Fruit fly (Drosophila melanogaster) whole organism, adult: ENCODE measurements around the gene CG14879.
A peak's percentile ranks its signal among the peaks of the same experiment; 100 is the strongest.

ENCODE experiments used
- CG11617 ChIP-seq: fragments of 200-800 bp; sonication (Bioruptor generic); optimal IDR thresholded peaks from 2 replicates; lab custom pipeline; 2017; ENCODE audit warnings: mild to moderate bottlenecking, missing biosample characterization, missing genetic modification reagents, missing genetic modification characterization
- CG12768 ChIP-seq: fragments of 200-800 bp; sonication (Bioruptor generic); optimal IDR thresholded peaks from 2 replicates; lab custom pipeline; 2017; ENCODE audit warnings: missing biosample characterization, missing genetic modification characterization, mild to moderate bottlenecking, moderate library complexity, missing genetic modification reagents
- CG14711 ChIP-seq: fragments of 200-800 bp; sonication (Bioruptor generic); optimal IDR thresholded peaks from 2 replicates; lab custom pipeline; 2018; ENCODE audit warnings: missing biosample characterization, mild to moderate bottlenecking, missing genetic modification characterization, moderate library complexity
- CG33017 ChIP-seq: fragments of 200-800 bp; sonication (Bioruptor generic); optimal IDR thresholded peaks from 2 replicates; lab custom pipeline; 2018; ENCODE audit warnings: missing biosample characterization, mild to moderate bottlenecking, missing genetic modification characterization, moderate library complexity
- CG5204 ChIP-seq: fragments of 200-800 bp; sonication (Bioruptor generic); optimal IDR thresholded peaks from 2 replicates; lab custom pipeline; 2016; ENCODE audit warnings: missing biosample characterization, missing genetic modification characterization
- CG7045 ChIP-seq: fragments of 200-800 bp; sonication (Bioruptor generic); optimal IDR thresholded peaks from 2 replicates; lab custom pipeline; 2017; ENCODE audit warnings: missing biosample characterization, mild to moderate bottlenecking, missing genetic modification characterization
- CG7101 ChIP-seq: fragments of 200-800 bp; sonication (Bioruptor generic); optimal IDR thresholded peaks from 2 replicates; lab custom pipeline; 2018; ENCODE audit warnings: missing biosample characterization, mild to moderate bottlenecking, missing genetic modification characterization, moderate library complexity
- Crg-1 ChIP-seq: fragments of 200-800 bp; sonication (Bioruptor generic); optimal IDR thresholded peaks from 2 replicates; lab custom pipeline; 2016; ENCODE audit warnings: missing biosample characterization, missing genetic modification characterization
- bab1 ChIP-seq: fragments of 200-800 bp; sonication (Bioruptor generic); optimal IDR thresholded peaks from 3 replicates; lab custom pipeline; 2019; ENCODE audit warnings: missing biosample characterization, mild to moderate bottlenecking, missing genetic modification characterization, moderate library complexity
- kay ChIP-seq: fragments of 200-800 bp; sonication (Bioruptor generic); peaks from one replicate; lab custom pipeline; 2016; ENCODE audit warnings: missing biosample characterization, missing genetic modification characterization, borderline replicate concordance
- ovo ChIP-seq: fragments of 200-800 bp; sonication (Bioruptor generic); optimal IDR thresholded peaks from 2 replicates; lab custom pipeline; 2016; ENCODE audit warnings: missing biosample characterization, missing genetic modification characterization
- pad ChIP-seq: fragments of 200-800 bp; sonication (Bioruptor generic); optimal IDR thresholded peaks from 3 replicates; lab custom pipeline; 2017; ENCODE audit warnings: missing biosample characterization, missing genetic modification characterization, mild to moderate bottlenecking, moderate library complexity, missing genetic modification reagents
- tj ChIP-seq: fragments of 200-800 bp; sonication (Bioruptor generic); optimal IDR thresholded peaks from 3 replicates; lab custom pipeline; 2017; ENCODE audit warnings: missing biosample characterization, mild to moderate bottlenecking, missing genetic modification characterization, moderate library complexity

dm6 chr3R:16356863-16357215 is 7.8 kb upstream of the CG14879 start, which contains the start of gene CG10311:
- no peak for TF ChIP-seq pad
- TF ChIP-seq CG7045, result no peak
- TF ChIP-seq tj (GFP tag; lab: Kevin White, UChicago), result no peak
- no peak for TF ChIP-seq CG12768 (GFP tag; lab: Kevin White, UChicago)
- TF ChIP-seq CG5204, result no peak
- peak; percentile 38 for TF ChIP-seq CG11617
- TF ChIP-seq CG7101 (tag; lab: Kevin White, UChicago), result no peak
- no peak for TF ChIP-seq kay (GFP tag; lab: Kevin White, UChicago)
- no peak for TF ChIP-seq Crg-1
- no peak for TF ChIP-seq bab1 (GFP tag; lab: Kevin White, UChicago)
- TF ChIP-seq CG14711 (tag; lab: Kevin White, UChicago), result no peak
- TF ChIP-seq ovo (GFP tag; lab: Kevin White, UChicago), result no peak
- no peak for TF ChIP-seq CG33017 (tag; lab: Kevin White, UChicago)
